Worm (Caenorhabditis elegans): Measurements from ENCODE around the gene apy-1.
A peak's percentile ranks its signal among the peaks of the same experiment; 100 is the strongest.

DNA sequence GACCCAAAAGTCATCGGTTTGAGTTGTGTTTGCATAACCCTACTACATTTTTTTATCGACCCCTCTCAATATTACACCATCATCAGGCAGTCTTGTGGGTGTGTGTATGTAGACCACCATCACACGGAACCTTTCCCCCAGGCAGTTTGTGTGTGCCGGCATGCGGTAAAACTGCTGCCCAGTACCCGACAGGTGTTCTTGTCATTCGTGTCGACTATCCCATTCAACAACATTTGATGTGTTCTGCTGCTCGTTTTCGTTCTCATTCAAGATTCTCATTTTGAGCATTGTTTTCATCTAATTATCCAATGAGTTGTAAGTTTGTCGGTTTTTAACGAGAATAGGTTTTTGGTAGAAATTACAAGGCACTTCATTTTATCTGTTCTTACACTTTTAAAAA is 46.9 kb downstream of the apy-1 start:
- TF ChIP-seq nfya-1 (tag; optimal IDR thresholded peaks at IDR 0.05) (no peak), unc-55 (GFP tag; optimal IDR thresholded peaks at IDR 0.05) (peak; percentile 9), hlh-8 (tag; optimal IDR thresholded peaks at IDR 0.05) (no peak), ceh-30 (tag; optimal IDR thresholded peaks at IDR 0.05) (no peak), elt-2 (tag; optimal IDR thresholded peaks at IDR 0.05) (no peak), dmd-4 (tag; optimal IDR thresholded peaks at IDR 0.05; ENCODE audit: borderline replicate concordance) (no peak), pag-3 (tag; optimal IDR thresholded peaks at IDR 0.05; ENCODE audit: borderline replicate concordance) (no peak), pqm-1 (tag; optimal IDR thresholded peaks at IDR 0.05) (no peak), rnt-1 (tag; optimal IDR thresholded peaks at IDR 0.05) (no peak), ets-4 (tag; optimal IDR thresholded peaks at IDR 0.05) (no peak), ama-1 (optimal IDR thresholded peaks at IDR 0.05) (no peak)
